Worm (Caenorhabditis elegans) whole organism, mixed stage, embryonic: Measurements from ENCODE around the gene har-1.

ENCODE experiments used
- M03D4.4 ChIP-seq: sonication (generic microtip); optimal IDR thresholded peaks from 2 replicates; lab custom pipeline; 2017; ENCODE audit warnings: mild to moderate bottlenecking, missing genetic modification characterization, missing compliant biosample characterization
- bed-3 ChIP-seq: fragments of 200-800 bp; sonication (Bioruptor generic); optimal IDR thresholded peaks from 3 replicates; lab custom pipeline; 2018; ENCODE audit warnings: mild to moderate bottlenecking, missing genetic modification characterization, moderate library complexity, missing compliant biosample characterization
- blmp-1 ChIP-seq: fragments of 150-350 bp; optimal IDR thresholded peaks from 2 replicates; lab custom pipeline; 2014; ENCODE audit warnings: missing biosample characterization, missing genetic modification characterization
- ceh-39 ChIP-seq: fragments of 150-350 bp; optimal IDR thresholded peaks from 2 replicates; lab custom pipeline; 2014; ENCODE audit warnings: missing biosample characterization, missing genetic modification characterization
- ceh-43 ChIP-seq: fragments of 200-800 bp; sonication (Bioruptor generic); optimal IDR thresholded peaks from 2 replicates; lab custom pipeline; 2018; ENCODE audit warnings: mild to moderate bottlenecking, missing genetic modification characterization, moderate library complexity, missing compliant biosample characterization
- ceh-83 ChIP-seq: fragments of 200-800 bp; sonication (Bioruptor generic); optimal IDR thresholded peaks from 2 replicates; lab custom pipeline; 2018; ENCODE audit warnings: mild to moderate bottlenecking, missing genetic modification characterization, missing compliant biosample characterization
- ces-1 ChIP-seq: fragments of 150-350 bp; optimal IDR thresholded peaks from 2 replicates; lab custom pipeline; 2014; ENCODE audit warnings: missing biosample characterization, missing genetic modification reagents, missing genetic modification characterization
- cnd-1 ChIP-seq: fragments of 200-800 bp; sonication (Bioruptor generic); optimal IDR thresholded peaks from 2 replicates; lab custom pipeline; 2018; ENCODE audit warnings: mild to moderate bottlenecking, missing genetic modification characterization, missing compliant biosample characterization
- drap-1 ChIP-seq: fragments of 200-800 bp; sonication (Bioruptor generic); optimal IDR thresholded peaks from 3 replicates; lab custom pipeline; 2018; ENCODE audit warnings: mild to moderate bottlenecking, missing genetic modification characterization, missing compliant biosample characterization
- elt-1 ChIP-seq: sonication (generic microtip); optimal IDR thresholded peaks from 2 replicates; lab custom pipeline; 2017; ENCODE audit warnings: missing genetic modification characterization, mild to moderate bottlenecking, missing compliant biosample characterization, antibody characterized with exemption, moderate library complexity, borderline replicate concordance; ENCODE audit not compliant: insufficient read depth
- elt-3 ChIP-seq: fragments of 150-350 bp; optimal IDR thresholded peaks from 2 replicates; lab custom pipeline; 2014; ENCODE audit warnings: missing biosample characterization, missing genetic modification characterization
- flh-1 ChIP-seq: fragments of 200-800 bp; sonication (Bioruptor generic); optimal IDR thresholded peaks from 2 replicates; lab custom pipeline; 2018; ENCODE audit warnings: mild to moderate bottlenecking, missing genetic modification characterization, moderate library complexity, missing compliant biosample characterization
- ham-2 ChIP-seq: fragments of 200-800 bp; sonication (Bioruptor generic); optimal IDR thresholded peaks from 2 replicates; lab custom pipeline; 2018; ENCODE audit warnings: mild to moderate bottlenecking, missing genetic modification characterization, missing compliant biosample characterization
- hlh-1 ChIP-seq: fragments of 150-350 bp; optimal IDR thresholded peaks from 2 replicates; lab custom pipeline; 2014; ENCODE audit warnings: missing biosample characterization, missing genetic modification reagents, missing genetic modification characterization
- lin-13 ChIP-seq: fragments of 150-350 bp; optimal IDR thresholded peaks from 2 replicates; lab custom pipeline; 2014; ENCODE audit warnings: missing biosample characterization, missing genetic modification characterization
- lin-32 ChIP-seq: fragments of 200-800 bp; sonication (Bioruptor generic); optimal IDR thresholded peaks from 2 replicates; lab custom pipeline; 2018; ENCODE audit warnings: mild to moderate bottlenecking, missing genetic modification characterization, missing compliant biosample characterization
- lsy-2 ChIP-seq: fragments of 150-350 bp; optimal IDR thresholded peaks from 2 replicates; lab custom pipeline; 2014; ENCODE audit warnings: missing biosample characterization, missing genetic modification characterization
- mab-5 ChIP-seq: fragments of 150-350 bp; optimal IDR thresholded peaks from 2 replicates; lab custom pipeline; 2014; ENCODE audit warnings: missing biosample characterization, missing genetic modification characterization
- mep-1 ChIP-seq: fragments of 150-350 bp; optimal IDR thresholded peaks from 2 replicates; lab custom pipeline; 2017; ENCODE audit warnings: missing biosample characterization, missing genetic modification reagents, missing genetic modification characterization, inconsistent platforms
- mls-2 ChIP-seq: sonication (generic microtip); optimal IDR thresholded peaks from 2 replicates; lab custom pipeline; 2016; ENCODE audit warnings: mild to moderate bottlenecking, missing genetic modification characterization, moderate library complexity, missing compliant biosample characterization
- nhr-12 ChIP-seq: fragments of 150-350 bp; optimal IDR thresholded peaks from 2 replicates; lab custom pipeline; 2014; ENCODE audit warnings: missing biosample characterization, missing genetic modification characterization
- nhr-2 ChIP-seq: fragments of 150-350 bp; optimal IDR thresholded peaks from 2 replicates; lab custom pipeline; 2014; ENCODE audit warnings: missing biosample characterization, missing genetic modification characterization
- nhr-237 ChIP-seq: fragments of 150-350 bp; optimal IDR thresholded peaks from 2 replicates; lab custom pipeline; 2014; ENCODE audit warnings: missing biosample characterization, missing genetic modification characterization
- nhr-28 ChIP-seq: fragments of 150-350 bp; optimal IDR thresholded peaks from 2 replicates; lab custom pipeline; 2014; ENCODE audit warnings: missing biosample characterization, missing genetic modification characterization
- nhr-76 ChIP-seq: sonication (generic microtip); optimal IDR thresholded peaks from 2 replicates; lab custom pipeline; 2017; ENCODE audit warnings: missing biosample characterization, missing genetic modification characterization
- pha-4 ChIP-seq: fragments of 150-350 bp; optimal IDR thresholded peaks from 2 replicates; lab custom pipeline; 2018; ENCODE audit warnings: missing biosample characterization, missing genetic modification reagents, missing genetic modification characterization
- sem-2 ChIP-seq: fragments of 200-800 bp; sonication (Bioruptor generic); optimal IDR thresholded peaks from 2 replicates; lab custom pipeline; 2018; ENCODE audit warnings: mild to moderate bottlenecking, missing genetic modification characterization, missing compliant biosample characterization
- snpc-4 ChIP-seq: fragments of 150-350 bp; optimal IDR thresholded peaks from 2 replicates; lab custom pipeline; 2014; ENCODE audit warnings: missing biosample characterization, missing genetic modification characterization
- sptf-1 ChIP-seq: sonication (generic microtip); optimal IDR thresholded peaks from 2 replicates; lab custom pipeline; 2017; ENCODE audit warnings: mild to moderate bottlenecking, missing genetic modification characterization, moderate library complexity, missing compliant biosample characterization
- tbx-8 ChIP-seq: fragments of 200-800 bp; sonication (Bioruptor generic); optimal IDR thresholded peaks from 2 replicates; lab custom pipeline; 2018; ENCODE audit warnings: mild to moderate bottlenecking, missing genetic modification characterization, moderate library complexity, missing compliant biosample characterization
- unc-120 ChIP-seq: sonication (generic microtip); optimal IDR thresholded peaks from 2 replicates; lab custom pipeline; 2017; ENCODE audit warnings: missing genetic modification characterization, missing compliant biosample characterization; ENCODE audit not compliant: poor library complexity, severe bottlenecking
- unc-39 ChIP-seq: fragments of 150-350 bp; optimal IDR thresholded peaks from 2 replicates; lab custom pipeline; 2014; ENCODE audit warnings: missing biosample characterization, missing genetic modification characterization
- unc-62 ChIP-seq: fragments of 150-350 bp; optimal IDR thresholded peaks from 2 replicates; lab custom pipeline; 2014; ENCODE audit warnings: missing biosample characterization, missing genetic modification reagents, missing genetic modification characterization
- ztf-11 ChIP-seq: fragments of 150-350 bp; optimal IDR thresholded peaks from 2 replicates; lab custom pipeline; 2014; ENCODE audit warnings: missing biosample characterization, missing genetic modification characterization

Gene har-1

DNA sequence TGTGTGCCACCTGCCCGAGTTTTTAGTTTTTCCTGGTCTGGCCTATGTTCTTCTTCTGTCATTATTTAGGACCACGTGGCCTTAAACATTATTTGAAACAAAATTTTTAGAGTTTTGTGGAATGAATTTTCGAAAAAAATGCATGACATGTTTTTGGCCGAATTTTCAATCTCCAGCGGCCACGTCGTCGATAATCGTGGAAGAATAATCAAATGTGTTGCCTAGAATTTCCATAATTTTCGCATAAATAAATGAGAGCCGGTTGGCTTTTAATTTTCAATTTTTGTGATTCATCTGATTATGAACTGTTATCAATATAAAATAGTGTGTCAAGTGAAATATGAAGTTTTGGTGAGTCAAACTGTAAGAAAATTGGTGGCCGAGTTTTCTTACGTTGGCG, 9.1 kb downstream of the har-1 start, which contains the start of gene C01G12.16:
C01G12.16 (plus strand) TSS at position 301 of the 400 bp plus-strand sequence.
- TF ChIP-seq unc-39 (tag; lab: Kevin White, UChicago), result no peak
- TF ChIP-seq mls-2, result no peak
- no peak for TF ChIP-seq flh-1 (GFP tag; lab: Kevin White, UChicago)
- no peak for TF ChIP-seq ztf-11 (tag; lab: Kevin White, UChicago)
- TF ChIP-seq ceh-43 (GFP tag; lab: Kevin White, UChicago), result no peak
- no peak for TF ChIP-seq tbx-8 (GFP tag; lab: Kevin White, UChicago)
- TF ChIP-seq ces-1 (GFP tag; lab: Kevin White, UChicago), result no peak
- no peak for TF ChIP-seq sptf-1
- no peak for TF ChIP-seq sem-2 (GFP tag; lab: Kevin White, UChicago)
- TF ChIP-seq lin-13, result no peak
- TF ChIP-seq, all 35 proteins: peak for 0

DNA sequence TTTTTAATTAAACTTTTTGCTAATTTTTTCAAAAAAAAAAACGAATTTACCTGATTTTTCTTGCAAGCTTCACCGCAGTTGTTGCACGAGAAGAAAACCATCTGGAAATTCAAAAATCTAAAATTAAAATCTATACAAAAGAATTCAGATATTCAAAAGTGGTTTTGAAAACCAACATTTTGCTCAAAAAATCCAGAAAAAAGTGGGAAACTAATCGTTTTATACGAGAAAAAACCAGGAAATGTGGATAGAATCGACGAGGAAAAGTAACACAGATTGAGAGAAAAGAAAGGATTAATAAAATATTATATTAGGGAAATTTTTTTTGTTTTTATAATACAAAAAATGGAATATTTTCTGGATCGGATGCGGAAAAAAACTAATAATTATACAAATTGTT, 12.2 kb downstream of the har-1 start, which contains the start of gene C16C10.8:
C16C10.8 (minus strand) TSS at position 101 of the 400 bp plus-strand sequence.
- no peak for TF ChIP-seq nhr-237 (tag; lab: Kevin White, UChicago)
- TF ChIP-seq ces-1 (GFP tag; lab: Kevin White, UChicago), result no peak
- no peak for TF ChIP-seq flh-1 (GFP tag; lab: Kevin White, UChicago)
- no peak for TF ChIP-seq ceh-43 (GFP tag; lab: Kevin White, UChicago)
- no peak for TF ChIP-seq nhr-2 (tag; lab: Kevin White, UChicago)
- TF ChIP-seq sem-2 (GFP tag; lab: Kevin White, UChicago), result no peak
- TF ChIP-seq cnd-1, result no peak
- no peak for TF ChIP-seq nhr-76 (tag; lab: Kevin White, UChicago)
- TF ChIP-seq snpc-4 (tag; lab: Kevin White, UChicago), result no peak
- no peak for TF ChIP-seq ceh-83 (GFP tag; lab: Kevin White, UChicago)
- TF ChIP-seq nhr-12 (tag; lab: Kevin White, UChicago), result no peak

DNA sequence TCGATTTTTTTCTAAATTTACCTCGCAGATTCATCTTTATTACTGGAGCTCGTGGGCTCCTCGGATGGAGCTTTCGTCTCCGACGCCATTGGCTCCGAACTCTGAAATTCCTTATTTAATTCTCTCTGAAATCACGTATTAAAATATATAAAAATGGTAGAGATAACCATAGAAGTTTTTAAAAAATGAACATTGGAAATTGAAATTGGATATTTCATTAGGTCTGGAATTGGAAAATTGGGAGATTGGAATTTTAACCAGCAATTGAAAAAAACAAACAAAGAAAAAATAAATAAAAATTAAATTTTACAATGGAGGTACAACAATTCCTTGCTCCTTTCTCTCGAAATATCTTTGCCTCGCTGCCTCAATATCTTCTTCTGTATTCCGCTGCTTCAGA, 14.9 kb downstream of the har-1 start, which contains the start of gene rnf-5:
rnf-5 (minus strand) TSS at position 101 of the 400 bp plus-strand sequence.
- TF ChIP-seq sptf-1 (no peak), nhr-28 (tag; lab: Kevin White, UChicago) (no peak)
- TF ChIP-seq, all 35 proteins: peak for 0

DNA sequence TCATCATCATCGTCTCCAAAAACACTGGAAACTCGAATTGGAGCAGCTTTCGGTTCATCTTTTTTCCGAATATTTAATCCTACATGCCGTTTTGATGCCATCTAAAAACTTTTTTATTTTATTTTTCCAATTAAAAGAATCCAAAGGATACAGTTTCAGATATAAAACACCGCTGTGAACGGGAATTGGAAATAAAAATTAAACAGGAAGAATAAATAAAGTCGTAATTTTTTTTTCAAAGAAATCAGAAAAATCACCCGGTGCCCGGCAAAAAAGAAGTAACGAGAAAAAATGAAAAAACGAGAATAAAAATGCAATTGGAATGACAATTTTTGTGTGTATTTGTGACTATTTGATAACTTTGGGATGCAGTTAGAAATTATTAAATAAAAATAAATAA, 16.8 kb downstream of the har-1 start, which contains the start of gene ccdc-55:
ccdc-55 (minus strand) TSS at position 101 of the 400 bp plus-strand sequence.
- TF ChIP-seq ceh-43 (GFP tag; lab: Kevin White, UChicago), result no peak
- TF ChIP-seq unc-39 (tag; lab: Kevin White, UChicago), result no peak
- no peak for TF ChIP-seq ceh-39 (tag; lab: Kevin White, UChicago)
- TF ChIP-seq unc-120 (tag; lab: Kevin White, UChicago), result no peak
- TF ChIP-seq lin-13, result no peak
- no peak for TF ChIP-seq elt-1 (tag; lab: Kevin White, UChicago)
- TF ChIP-seq M03D4.4 (tag; lab: Kevin White, UChicago), result no peak
- TF ChIP-seq nhr-237 (tag; lab: Kevin White, UChicago), result no peak
- TF ChIP-seq ces-1 (GFP tag; lab: Kevin White, UChicago), result no peak
- no peak for TF ChIP-seq ceh-83 (GFP tag; lab: Kevin White, UChicago)
- TF ChIP-seq sptf-1, result no peak
- no peak for TF ChIP-seq elt-3 (tag; lab: Kevin White, UChicago)
- no peak for TF ChIP-seq sem-2 (GFP tag; lab: Kevin White, UChicago)
- no peak for TF ChIP-seq nhr-12 (tag; lab: Kevin White, UChicago)
- no peak for TF ChIP-seq nhr-76 (tag; lab: Kevin White, UChicago)

DNA sequence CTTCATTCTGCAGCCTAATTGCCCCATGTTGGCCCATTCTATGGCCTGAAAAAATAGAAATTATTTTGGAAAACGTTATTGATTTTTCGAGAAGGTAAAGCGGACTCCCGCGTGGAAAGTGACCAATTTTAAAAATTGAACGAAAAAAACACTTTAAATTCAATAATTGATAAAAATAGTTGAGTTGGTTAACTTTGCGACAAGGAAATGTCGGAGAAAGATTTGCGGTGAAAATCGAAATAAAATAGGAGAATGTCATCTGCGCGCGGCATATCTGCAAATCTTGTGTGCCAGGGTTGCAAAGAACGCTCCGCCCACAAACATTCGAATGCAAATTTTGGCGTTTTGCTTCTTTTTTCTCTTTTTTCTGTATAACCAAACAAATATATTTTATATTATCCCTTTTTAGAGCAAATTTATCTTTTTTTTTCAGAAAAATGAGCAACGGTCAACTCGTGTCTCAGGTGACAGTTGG, 19.1 kb downstream of the har-1 start, which contains the start of the genes rnf-121 and C16C10.4:
rnf-121 (minus strand) TSS at position 51 of the 475 bp plus-strand sequence.
C16C10.4 (plus strand) TSS at position 434 of the 475 bp plus-strand sequence.
- TF ChIP-seq M03D4.4 (tag; lab: Kevin White, UChicago) (peak; percentile 93), lin-13 (peak; percentile 81), ztf-11 (tag; lab: Kevin White, UChicago) (peak; percentile 94), elt-1 (tag; lab: Kevin White, UChicago) (peak; percentile 75), nhr-237 (tag; lab: Kevin White, UChicago) (peak; percentile 53), cnd-1 (peak; percentile 94), ces-1 (GFP tag; lab: Kevin White, UChicago) (no peak), mls-2 (peak; percentile 94), mep-1 (tag; lab: Kevin White, UChicago) (peak; percentile 82), pha-4 (peak; percentile 62), ceh-83 (GFP tag; lab: Kevin White, UChicago) (peak; percentile 94), sptf-1 (peak; percentile 96), blmp-1 (tag; lab: Kevin White, UChicago) (peak; percentile 73), lin-32 (peak; percentile 89), unc-39 (tag; lab: Kevin White, UChicago) (peak; percentile 71), ceh-39 (tag; lab: Kevin White, UChicago) (peak; percentile 51), mab-5 (tag; lab: Kevin White, UChicago) (peak; percentile 91), ham-2 (GFP tag; lab: Kevin White, UChicago) (peak; percentile 73), nhr-76 (tag; lab: Kevin White, UChicago) (peak; percentile 73), bed-3 (GFP tag; lab: Kevin White, UChicago) (peak; percentile 83), ceh-43 (GFP tag; lab: Kevin White, UChicago) (peak; percentile 92), drap-1 (GFP tag; lab: Kevin White, UChicago) (peak; percentile 88), elt-3 (tag; lab: Kevin White, UChicago) (peak; percentile 78), flh-1 (GFP tag; lab: Kevin White, UChicago) (peak; percentile 83), nhr-12 (tag; lab: Kevin White, UChicago) (peak; percentile 99), unc-62 (GFP tag; lab: Kevin White, UChicago) (peak; percentile 7), lsy-2 (tag; lab: Kevin White, UChicago) (peak; percentile 72), nhr-28 (tag; lab: Kevin White, UChicago) (peak; percentile 73), hlh-1 (tag; lab: Kevin White, UChicago) (peak; percentile 85), nhr-2 (tag; lab: Kevin White, UChicago) (peak; percentile 20), tbx-8 (GFP tag; lab: Kevin White, UChicago) (peak; percentile 81), snpc-4 (tag; lab: Kevin White, UChicago) (no peak), unc-120 (tag; lab: Kevin White, UChicago) (peak; percentile 93)
